Worm (Caenorhabditis elegans) whole organism, late embryonic: ENCODE results near the gene Y57G11C.5.

Experiments
- C08G9.2 ChIP-seq: sonication (generic microtip); optimal IDR thresholded peaks from 2 replicates; lab custom pipeline; 2016; ENCODE audit warnings: mild to moderate bottlenecking, missing genetic modification characterization, moderate library complexity, missing compliant biosample characterization
- F13H6.1 ChIP-seq: sonication (generic microtip); optimal IDR thresholded peaks from 2 replicates; lab custom pipeline; 2016; ENCODE audit warnings: missing genetic modification characterization, missing compliant biosample characterization
- K09A11.1 ChIP-seq: sonication (generic microtip); optimal IDR thresholded peaks from 2 replicates; lab custom pipeline; 2017; ENCODE audit warnings: antibody characterized with exemption, mild to moderate bottlenecking, missing genetic modification characterization, missing compliant biosample characterization; ENCODE audit not compliant: insufficient read depth
- T23F11.4 ChIP-seq: fragments of 200-800 bp; sonication (Bioruptor generic); optimal IDR thresholded peaks from 2 replicates; lab custom pipeline; 2018; ENCODE audit warnings: mild to moderate bottlenecking, missing genetic modification characterization, missing compliant biosample characterization
- ceh-14 ChIP-seq: sonication (generic microtip); optimal IDR thresholded peaks from 2 replicates; lab custom pipeline; 2016; ENCODE audit warnings: missing genotype, missing genetic modification characterization, missing compliant biosample characterization
- ceh-18 ChIP-seq: sonication (generic microtip); optimal IDR thresholded peaks from 2 replicates; lab custom pipeline; 2016; ENCODE audit warnings: missing genetic modification characterization, missing compliant biosample characterization
- ceh-19 ChIP-seq: fragments of 200-800 bp; sonication (Bioruptor generic); optimal IDR thresholded peaks from 2 replicates; lab custom pipeline; 2018; ENCODE audit warnings: mild to moderate bottlenecking, missing genetic modification characterization, missing compliant biosample characterization
- ceh-2 ChIP-seq: sonication (generic microtip); optimal IDR thresholded peaks from 2 replicates; lab custom pipeline; 2016; ENCODE audit warnings: missing genotype, missing genetic modification characterization, missing compliant biosample characterization
- ceh-22 ChIP-seq: sonication (generic microtip); optimal IDR thresholded peaks from 2 replicates; lab custom pipeline; 2017; ENCODE audit warnings: missing biosample characterization, missing genetic modification characterization
- ceh-31 ChIP-seq: sonication (generic microtip); optimal IDR thresholded peaks from 2 replicates; lab custom pipeline; 2016; ENCODE audit warnings: missing genetic modification characterization, missing compliant biosample characterization
- ceh-34 ChIP-seq: sonication (generic microtip); optimal IDR thresholded peaks from 2 replicates; lab custom pipeline; 2016; ENCODE audit warnings: mild to moderate bottlenecking, missing genetic modification characterization, missing compliant biosample characterization
- ceh-45 ChIP-seq: fragments of 200-800 bp; sonication (Bioruptor generic); IDR thresholded peaks from 2 replicates; pipeline ENCODE4 v1.3.6; 2022; ENCODE audit warnings: missing genetic modification reagents, missing genetic modification characterization, missing compliant biosample characterization
- ceh-6 ChIP-seq: fragments of 200-800 bp; sonication (Bioruptor generic); optimal IDR thresholded peaks from 2 replicates; lab custom pipeline; 2018; ENCODE audit warnings: mild to moderate bottlenecking, missing genetic modification characterization, missing compliant biosample characterization
- che-1 ChIP-seq: sonication (generic microtip); optimal IDR thresholded peaks from 2 replicates; lab custom pipeline; 2016; ENCODE audit warnings: mild to moderate bottlenecking, missing genetic modification characterization, missing compliant biosample characterization
- dmd-4 ChIP-seq: sonication (generic microtip); optimal IDR thresholded peaks from 2 replicates; lab custom pipeline; 2016; ENCODE audit warnings: borderline replicate concordance, missing genetic modification characterization, missing compliant biosample characterization
- dve-1 ChIP-seq: sonication (generic microtip); optimal IDR thresholded peaks from 2 replicates; lab custom pipeline; 2017; ENCODE audit warnings: antibody characterized with exemption, mild to moderate bottlenecking, missing genetic modification characterization, missing compliant biosample characterization
- elt-4 ChIP-seq: sonication (generic microtip); optimal IDR thresholded peaks from 2 replicates; lab custom pipeline; 2016; ENCODE audit warnings: missing genetic modification characterization, missing compliant biosample characterization
- ets-4 ChIP-seq: sonication (generic microtip); optimal IDR thresholded peaks from 2 replicates; lab custom pipeline; 2016; ENCODE audit warnings: missing genetic modification characterization, missing compliant biosample characterization
- fax-1 ChIP-seq: sonication (generic microtip); optimal IDR thresholded peaks from 2 replicates; lab custom pipeline; 2016; ENCODE audit warnings: missing genotype, missing genetic modification characterization, missing compliant biosample characterization
- hlh-13 ChIP-seq: fragments of 200-800 bp; sonication (Bioruptor generic); optimal IDR thresholded peaks from 2 replicates; lab custom pipeline; 2018; ENCODE audit warnings: mild to moderate bottlenecking, missing genetic modification characterization, missing compliant biosample characterization
- hlh-15 ChIP-seq: sonication (generic microtip); optimal IDR thresholded peaks from 2 replicates; lab custom pipeline; 2016; ENCODE audit warnings: missing genetic modification characterization, missing compliant biosample characterization
- hlh-30 ChIP-seq: sonication (generic microtip); optimal IDR thresholded peaks from 2 replicates; lab custom pipeline; 2017; ENCODE audit warnings: antibody characterized with exemption, missing genetic modification characterization, missing compliant biosample characterization; ENCODE audit not compliant: insufficient read depth
- hlh-6 ChIP-seq: sonication (generic microtip); optimal IDR thresholded peaks from 2 replicates; lab custom pipeline; 2016; ENCODE audit warnings: missing genotype, missing genetic modification characterization, missing compliant biosample characterization
- lim-6 ChIP-seq: sonication (generic microtip); optimal IDR thresholded peaks from 2 replicates; lab custom pipeline; 2016; ENCODE audit warnings: missing genetic modification characterization, missing compliant biosample characterization
- madf-2 ChIP-seq: sonication (generic microtip); optimal IDR thresholded peaks from 2 replicates; lab custom pipeline; 2017; ENCODE audit warnings: missing genetic modification characterization, missing compliant biosample characterization
- nfya-1 ChIP-seq: sonication (generic microtip); optimal IDR thresholded peaks from 2 replicates; lab custom pipeline; 2017; ENCODE audit warnings: missing genetic modification characterization, mild to moderate bottlenecking, missing compliant biosample characterization, antibody characterized with exemption, moderate library complexity
- nhr-11 ChIP-seq: fragments of 150-350 bp; optimal IDR thresholded peaks from 2 replicates; lab custom pipeline; 2014; ENCODE audit warnings: missing biosample characterization, missing genetic modification characterization
- nhr-232 ChIP-seq: sonication (generic microtip); optimal IDR thresholded peaks from 2 replicates; lab custom pipeline; 2016; ENCODE audit warnings: missing genetic modification characterization, missing compliant biosample characterization
- npax-4 ChIP-seq: sonication (generic microtip); optimal IDR thresholded peaks from 2 replicates; lab custom pipeline; 2016; ENCODE audit warnings: missing genetic modification characterization, missing compliant biosample characterization
- odd-2 ChIP-seq: sonication (generic microtip); optimal IDR thresholded peaks from 2 replicates; lab custom pipeline; 2017; ENCODE audit warnings: antibody characterized with exemption, mild to moderate bottlenecking, missing genetic modification characterization, missing compliant biosample characterization
- pat-9 ChIP-seq: fragments of 200-800 bp; sonication (Bioruptor generic); optimal IDR thresholded peaks from 2 replicates; lab custom pipeline; 2018; ENCODE audit warnings: mild to moderate bottlenecking, missing genetic modification characterization, moderate library complexity, missing compliant biosample characterization
- pha-4 ChIP-seq: fragments of 150-350 bp; optimal IDR thresholded peaks from 2 replicates; lab custom pipeline; 2018; ENCODE audit warnings: missing biosample characterization, missing genetic modification reagents, missing genetic modification characterization
- pros-1 ChIP-seq: fragments of 150-350 bp; optimal IDR thresholded peaks from 2 replicates; lab custom pipeline; 2014; ENCODE audit warnings: missing biosample characterization, missing genetic modification reagents, missing genetic modification characterization
- ref-2 ChIP-seq: sonication (generic microtip); optimal IDR thresholded peaks from 2 replicates; lab custom pipeline; 2016; ENCODE audit warnings: missing genetic modification characterization, missing compliant biosample characterization
- sdc-2 ChIP-seq: sonication (generic microtip); optimal IDR thresholded peaks from 2 replicates; lab custom pipeline; 2016; ENCODE audit warnings: missing genotype, missing genetic modification characterization, missing compliant biosample characterization
- sox-4 ChIP-seq: sonication (generic microtip); optimal IDR thresholded peaks from 2 replicates; lab custom pipeline; 2017; ENCODE audit warnings: mild to moderate bottlenecking, missing genetic modification characterization, inconsistent platforms, missing compliant biosample characterization
- syd-9 ChIP-seq: sonication (generic microtip); optimal IDR thresholded peaks from 2 replicates; lab custom pipeline; 2016; ENCODE audit warnings: mild to moderate bottlenecking, missing genetic modification characterization, moderate library complexity, missing compliant biosample characterization
- ttx-3 ChIP-seq: sonication (generic microtip); optimal IDR thresholded peaks from 2 replicates; lab custom pipeline; 2016; ENCODE audit warnings: missing genetic modification reagents, missing genetic modification characterization, missing compliant biosample characterization
- unc-3 ChIP-seq, 2 experiments: fragments of 200-800 bp in 1 of 2; sonication (Bioruptor generic) in 1 of 2; sonication (generic microtip) in 1 of 2; conservative IDR thresholded peaks in 1 of 2; optimal IDR thresholded peaks in 1 of 2; 2 replicates each; pipeline versions ENCODE4 v1.3.6 to Lab custom; 2016 to 2022; ENCODE audit warnings: missing compliant biosample characterization in 2 of 2, missing genetic modification characterization in 2 of 2, missing genetic modification reagents in 1 of 2
- unc-86 ChIP-seq: sonication (generic microtip); optimal IDR thresholded peaks from 2 replicates; lab custom pipeline; 2016; ENCODE audit warnings: missing genetic modification characterization, missing compliant biosample characterization
- zip-5 ChIP-seq: sonication (generic microtip); optimal IDR thresholded peaks from 2 replicates; lab custom pipeline; 2016; ENCODE audit warnings: missing genetic modification characterization, missing compliant biosample characterization
- ztf-16 ChIP-seq: sonication (generic microtip); optimal IDR thresholded peaks from 2 replicates; lab custom pipeline; 2017; ENCODE audit warnings: missing genetic modification characterization, missing compliant biosample characterization

The Y57G11C.5 gene

ce11 chrIV:14797849-14798248 lies 32.6 kb upstream of the Y57G11C.5 start, which contains the start of gene arl-8:
Gene arl-8 (plus strand): TSS chrIV:14798149.
- TF ChIP-seq ceh-6 (GFP tag; lab: Kevin White, UChicago) (no peak), che-1 (tag; lab: Kevin White, UChicago) (no peak)

- peak; percentile 16 for TF ChIP-seq nfya-1
- no peak for TF ChIP-seq pat-9 (tag; lab: Kevin White, UChicago)
- TF ChIP-seq, all 69 proteins: peak for 1
Measured at ce11 chrIV:14797354-14797753, 32.1 kb upstream of the Y57G11C.5 start, which contains the start of the genes Y57G11C.1147 and nuo-3. Gene Y57G11C.1147 (minus strand): TSS chrIV:14797514. Gene nuo-3 (minus strand): TSS chrIV:14797544.

ce11 chrIV:14795918-14796488 lies 30.8 kb upstream of the Y57G11C.5 start, which contains the start of gene coq-3:
Gene coq-3 (minus strand): TSS chrIV:14796324.
- TF ChIP-seq dmd-4 (tag; lab: Kevin White, UChicago), result no peak
- no peak for TF ChIP-seq pros-1 (tag; lab: Kevin White, UChicago)
- TF ChIP-seq ceh-18 (tag; lab: Kevin White, UChicago), result no peak
- TF ChIP-seq, all 69 proteins: peak for 0

ce11 chrIV:14793900-14794624 lies 28.8 kb upstream of the Y57G11C.5 start:
- TF ChIP-seq T23F11.4 (GFP tag; lab: Kevin White, UChicago) (no peak), ceh-31 (tag; lab: Kevin White, UChicago) (peak; percentile 63), dve-1 (no peak), nhr-232 (tag; lab: Kevin White, UChicago) (no peak), madf-2 (tag; lab: Kevin White, UChicago) (no peak), syd-9 (tag; lab: Kevin White, UChicago) (peak; percentile 13), hlh-13 (no peak), zip-5 (tag; lab: Kevin White, UChicago) (no peak), odd-2 (no peak), F13H6.1 (no peak), pat-9 (tag; lab: Kevin White, UChicago) (no peak), hlh-15 (no peak), ttx-3 (tag; lab: Kevin White, UChicago) (no peak), elt-4 (tag; lab: Kevin White, UChicago) (no peak), ztf-16 (no peak), npax-4 (tag; lab: Kevin White, UChicago) (no peak), pros-1 (tag; lab: Kevin White, UChicago) (peak; percentile 2), ceh-19 (GFP tag; lab: Kevin White, UChicago) (peak; percentile 50), ceh-2 (tag; lab: Kevin White, UChicago) (no peak), hlh-30 (tag; lab: Kevin White, UChicago) (peak; percentile 21), C08G9.2 (no peak), sdc-2 (tag; lab: Kevin White, UChicago) (no peak), ceh-14 (peak; percentile 7), fax-1 (tag; lab: Kevin White, UChicago) (no peak), ref-2 (tag; lab: Kevin White, UChicago) (peak; percentile 59), hlh-6 (tag; lab: Kevin White, UChicago) (no peak), nhr-11 (tag; lab: Kevin White, UChicago) (no peak), unc-86 (no peak), unc-3 (GFP tag; conservative IDR thresholded peaks at IDR 0.05; lab: Robert Waterston, UW) (no peak), unc-3 (tag; optimal IDR thresholded peaks at IDR 0.05; lab: Kevin White, UChicago) (no peak), ceh-6 (GFP tag; lab: Kevin White, UChicago) (peak; percentile 27), sox-4 (tag; lab: Kevin White, UChicago) (no peak), ceh-22 (tag; lab: Kevin White, UChicago) (no peak), K09A11.1 (no peak), lim-6 (tag; lab: Kevin White, UChicago) (no peak), ceh-34 (peak; percentile 74), ets-4 (tag; lab: Kevin White, UChicago) (peak; percentile 51), ceh-45 (GFP tag; lab: Robert Waterston, UW) (no peak), che-1 (tag; lab: Kevin White, UChicago) (no peak), pha-4 (no peak)
